Worm (Caenorhabditis elegans) whole organism, early embryonic: ENCODE results near the gene R04F11.3.

Source experiments
- B0310.2 ChIP-seq: sonication (generic microtip); optimal IDR thresholded peaks from 2 replicates; lab custom pipeline; 2016; ENCODE audit warnings: mild to moderate bottlenecking, missing genetic modification characterization, missing compliant biosample characterization
- ama-1 ChIP-seq: fragments of 150-350 bp; optimal IDR thresholded peaks from 2 replicates; lab custom pipeline; 2014
- ceh-13 ChIP-seq: fragments of 200-800 bp; sonication (Bioruptor generic); optimal IDR thresholded peaks from 2 replicates; lab custom pipeline; 2018; ENCODE audit warnings: mild to moderate bottlenecking, missing genetic modification characterization, missing compliant biosample characterization
- ets-7 ChIP-seq: sonication (generic microtip); optimal IDR thresholded peaks from 2 replicates; lab custom pipeline; 2016; ENCODE audit warnings: missing genotype, missing genetic modification characterization, missing compliant biosample characterization
- flt-1 ChIP-seq: fragments of 200-800 bp; sonication (Bioruptor generic); IDR thresholded peaks from 2 replicates; pipeline ENCODE4 v1.3.6; 2022; ENCODE audit warnings: missing genetic modification characterization, missing compliant biosample characterization
- hmbx-1 ChIP-seq: sonication (generic microtip); optimal IDR thresholded peaks from 2 replicates; lab custom pipeline; 2016; ENCODE audit warnings: mild to moderate bottlenecking, missing genetic modification characterization, missing compliant biosample characterization
- hmg-4 ChIP-seq: fragments of 200-800 bp; sonication (Bioruptor generic); optimal IDR thresholded peaks from 2 replicates; lab custom pipeline; 2018; ENCODE audit warnings: mild to moderate bottlenecking, missing genetic modification characterization, missing compliant biosample characterization
- pes-1 ChIP-seq: fragments of 200-800 bp; sonication (Bioruptor generic); IDR thresholded peaks from 2 replicates; pipeline ENCODE4 v1.3.6; 2022; ENCODE audit warnings: missing genetic modification reagents, missing genetic modification characterization, missing compliant biosample characterization
- scrt-1 ChIP-seq: fragments of 200-800 bp; sonication (Bioruptor generic); IDR thresholded peaks from 2 replicates; pipeline ENCODE4 v1.3.6; 2022; ENCODE audit warnings: missing genetic modification characterization, missing compliant biosample characterization
- sea-1 ChIP-seq: fragments of 200-800 bp; sonication (Bioruptor generic); conservative IDR thresholded peaks from 2 replicates; pipeline ENCODE4 v1.3.6; 2022; ENCODE audit warnings: missing genetic modification characterization, missing compliant biosample characterization
- tbx-37 ChIP-seq: fragments of 200-800 bp; sonication (Bioruptor generic); conservative IDR thresholded peaks from 2 replicates; pipeline ENCODE4 v1.3.6; 2022; ENCODE audit warnings: missing genetic modification reagents, missing genetic modification characterization, missing compliant biosample characterization
- tra-4 ChIP-seq: sonication (generic microtip); optimal IDR thresholded peaks from 2 replicates; lab custom pipeline; 2017; ENCODE audit warnings: missing genetic modification characterization, missing compliant biosample characterization

DNA sequence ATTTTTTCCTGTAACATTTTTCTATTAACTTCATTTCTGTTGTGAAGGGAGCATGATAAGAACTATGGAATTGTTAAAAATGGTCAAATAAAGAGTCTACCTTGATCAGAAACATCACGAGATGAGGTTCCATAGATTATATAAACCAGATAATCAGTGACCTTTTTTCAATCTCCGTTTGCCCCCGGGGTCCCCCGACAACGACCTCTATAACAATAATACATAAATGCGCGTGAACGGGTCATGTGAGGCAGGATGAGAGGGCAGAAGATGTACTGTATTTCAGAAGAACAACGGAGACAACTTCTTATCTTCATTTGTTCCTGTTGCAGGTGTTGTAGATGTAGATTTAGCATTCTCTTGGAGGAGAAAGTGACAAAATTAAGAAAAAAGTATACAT is 34.9 kb upstream of the R04F11.3 start:
- TF ChIP-seq ama-1 (lab: Kevin White, UChicago) (no peak), hmbx-1 (tag; lab: Kevin White, UChicago) (no peak), hmg-4 (no peak), flt-1 (GFP tag; lab: Robert Waterston, UW) (no peak), scrt-1 (GFP tag; lab: Robert Waterston, UW) (no peak), tra-4 (tag; lab: Kevin White, UChicago) (no peak), pes-1 (GFP tag; lab: Robert Waterston, UW) (no peak), B0310.2 (no peak), tbx-37 (no peak), ceh-13 (GFP tag; lab: Kevin White, UChicago) (no peak), sea-1 (GFP tag; lab: Robert Waterston, UW) (no peak), ets-7 (tag; lab: Kevin White, UChicago) (no peak)
